Worm (Caenorhabditis elegans) whole organism, mixed stage, embryonic: Measurements from ENCODE around the gene F37A4.6.
A peak's percentile ranks its signal among the peaks of the same experiment; 100 is the strongest.

Experiments used
- M03D4.4 ChIP-seq: sonication (generic microtip); optimal IDR thresholded peaks from 2 replicates; lab custom pipeline; 2017; ENCODE audit warnings: mild to moderate bottlenecking, missing genetic modification characterization, missing compliant biosample characterization
- bed-3 ChIP-seq: fragments of 200-800 bp; sonication (Bioruptor generic); optimal IDR thresholded peaks from 3 replicates; lab custom pipeline; 2018; ENCODE audit warnings: mild to moderate bottlenecking, missing genetic modification characterization, moderate library complexity, missing compliant biosample characterization
- blmp-1 ChIP-seq: fragments of 150-350 bp; optimal IDR thresholded peaks from 2 replicates; lab custom pipeline; 2014; ENCODE audit warnings: missing biosample characterization, missing genetic modification characterization
- ceh-39 ChIP-seq: fragments of 150-350 bp; optimal IDR thresholded peaks from 2 replicates; lab custom pipeline; 2014; ENCODE audit warnings: missing biosample characterization, missing genetic modification characterization
- ceh-43 ChIP-seq: fragments of 200-800 bp; sonication (Bioruptor generic); optimal IDR thresholded peaks from 2 replicates; lab custom pipeline; 2018; ENCODE audit warnings: mild to moderate bottlenecking, missing genetic modification characterization, moderate library complexity, missing compliant biosample characterization
- drap-1 ChIP-seq: fragments of 200-800 bp; sonication (Bioruptor generic); optimal IDR thresholded peaks from 3 replicates; lab custom pipeline; 2018; ENCODE audit warnings: mild to moderate bottlenecking, missing genetic modification characterization, missing compliant biosample characterization
- elt-1 ChIP-seq: sonication (generic microtip); optimal IDR thresholded peaks from 2 replicates; lab custom pipeline; 2017; ENCODE audit warnings: missing genetic modification characterization, mild to moderate bottlenecking, missing compliant biosample characterization, antibody characterized with exemption, moderate library complexity, borderline replicate concordance; ENCODE audit not compliant: insufficient read depth
- elt-3 ChIP-seq: fragments of 150-350 bp; optimal IDR thresholded peaks from 2 replicates; lab custom pipeline; 2014; ENCODE audit warnings: missing biosample characterization, missing genetic modification characterization
- ham-2 ChIP-seq: fragments of 200-800 bp; sonication (Bioruptor generic); optimal IDR thresholded peaks from 2 replicates; lab custom pipeline; 2018; ENCODE audit warnings: mild to moderate bottlenecking, missing genetic modification characterization, missing compliant biosample characterization
- hlh-1 ChIP-seq: fragments of 150-350 bp; optimal IDR thresholded peaks from 2 replicates; lab custom pipeline; 2014; ENCODE audit warnings: missing biosample characterization, missing genetic modification reagents, missing genetic modification characterization
- lin-13 ChIP-seq: fragments of 150-350 bp; optimal IDR thresholded peaks from 2 replicates; lab custom pipeline; 2014; ENCODE audit warnings: missing biosample characterization, missing genetic modification characterization
- lin-32 ChIP-seq: fragments of 200-800 bp; sonication (Bioruptor generic); optimal IDR thresholded peaks from 2 replicates; lab custom pipeline; 2018; ENCODE audit warnings: mild to moderate bottlenecking, missing genetic modification characterization, missing compliant biosample characterization
- lsy-2 ChIP-seq: fragments of 150-350 bp; optimal IDR thresholded peaks from 2 replicates; lab custom pipeline; 2014; ENCODE audit warnings: missing biosample characterization, missing genetic modification characterization
- nhr-12 ChIP-seq: fragments of 150-350 bp; optimal IDR thresholded peaks from 2 replicates; lab custom pipeline; 2014; ENCODE audit warnings: missing biosample characterization, missing genetic modification characterization
- nhr-2 ChIP-seq: fragments of 150-350 bp; optimal IDR thresholded peaks from 2 replicates; lab custom pipeline; 2014; ENCODE audit warnings: missing biosample characterization, missing genetic modification characterization
- nhr-237 ChIP-seq: fragments of 150-350 bp; optimal IDR thresholded peaks from 2 replicates; lab custom pipeline; 2014; ENCODE audit warnings: missing biosample characterization, missing genetic modification characterization
- nhr-28 ChIP-seq: fragments of 150-350 bp; optimal IDR thresholded peaks from 2 replicates; lab custom pipeline; 2014; ENCODE audit warnings: missing biosample characterization, missing genetic modification characterization
- nhr-76 ChIP-seq: sonication (generic microtip); optimal IDR thresholded peaks from 2 replicates; lab custom pipeline; 2017; ENCODE audit warnings: missing biosample characterization, missing genetic modification characterization
- snpc-4 ChIP-seq: fragments of 150-350 bp; optimal IDR thresholded peaks from 2 replicates; lab custom pipeline; 2014; ENCODE audit warnings: missing biosample characterization, missing genetic modification characterization
- sptf-1 ChIP-seq: sonication (generic microtip); optimal IDR thresholded peaks from 2 replicates; lab custom pipeline; 2017; ENCODE audit warnings: mild to moderate bottlenecking, missing genetic modification characterization, moderate library complexity, missing compliant biosample characterization
- tbx-8 ChIP-seq: fragments of 200-800 bp; sonication (Bioruptor generic); optimal IDR thresholded peaks from 2 replicates; lab custom pipeline; 2018; ENCODE audit warnings: mild to moderate bottlenecking, missing genetic modification characterization, moderate library complexity, missing compliant biosample characterization
- unc-120 ChIP-seq: sonication (generic microtip); optimal IDR thresholded peaks from 2 replicates; lab custom pipeline; 2017; ENCODE audit warnings: missing genetic modification characterization, missing compliant biosample characterization; ENCODE audit not compliant: poor library complexity, severe bottlenecking
- unc-39 ChIP-seq: fragments of 150-350 bp; optimal IDR thresholded peaks from 2 replicates; lab custom pipeline; 2014; ENCODE audit warnings: missing biosample characterization, missing genetic modification characterization
- unc-62 ChIP-seq: fragments of 150-350 bp; optimal IDR thresholded peaks from 2 replicates; lab custom pipeline; 2014; ENCODE audit warnings: missing biosample characterization, missing genetic modification reagents, missing genetic modification characterization
- zip-8 ChIP-seq: fragments of 150-350 bp; optimal IDR thresholded peaks from 2 replicates; lab custom pipeline; 2014; ENCODE audit warnings: missing biosample characterization, missing genetic modification characterization
- ztf-11 ChIP-seq: fragments of 150-350 bp; optimal IDR thresholded peaks from 2 replicates; lab custom pipeline; 2014; ENCODE audit warnings: missing biosample characterization, missing genetic modification characterization

F37A4.6 gene

ce11 chrIII:6734420-6734819 is 28.8 kb downstream of the F37A4.6 start, which contains the start of gene Y102E9.3:
Gene Y102E9.3, minus strand, starts transcription at chrIII:6734520.
- no peak for TF ChIP-seq blmp-1 (tag; lab: Kevin White, UChicago)
- no peak for TF ChIP-seq elt-1 (tag; lab: Kevin White, UChicago)
- no peak for TF ChIP-seq snpc-4
- no peak for TF ChIP-seq drap-1 (GFP tag; lab: Kevin White, UChicago)
- no peak for TF ChIP-seq nhr-2 (tag; lab: Kevin White, UChicago)
- TF ChIP-seq ceh-39 (tag; lab: Kevin White, UChicago), result no peak
- no peak for TF ChIP-seq zip-8 (tag; lab: Kevin White, UChicago)
- TF ChIP-seq unc-120 (tag; lab: Kevin White, UChicago), result no peak
- no peak for TF ChIP-seq nhr-12
- TF ChIP-seq sptf-1 (tag; lab: Kevin White, UChicago), result no peak

- no peak for TF ChIP-seq ztf-11 (tag; lab: Kevin White, UChicago)
These were observed 31.0 kb downstream of the F37A4.6 start, which contains the start of gene Y102E9.6 for ce11 chrIII:6736566-6736965. Gene Y102E9.6, minus strand, starts transcription at chrIII:6736666.

- TF ChIP-seq unc-62 (GFP tag; lab: Kevin White, UChicago) (no peak), nhr-237 (tag; lab: Kevin White, UChicago) (no peak)
These were observed 31.4 kb downstream of the F37A4.6 start, which contains the start of gene K07E12.2 for ce11 chrIII:6736971-6737370. Gene K07E12.2, plus strand, starts transcription at chrIII:6737271.

- TF ChIP-seq sptf-1 (tag; lab: Kevin White, UChicago) (no peak), tbx-8 (no peak), lin-32 (GFP tag; lab: Kevin White, UChicago) (no peak)
- TF ChIP-seq, all 35 proteins: peak for 0
These were observed 34.5 kb downstream of the F37A4.6 start for ce11 chrIII:6740072-6740471.

ce11 chrIII:6742597-6742996 is 37.0 kb downstream of the F37A4.6 start:
- TF ChIP-seq lin-13 (tag; lab: Kevin White, UChicago) (no peak), ceh-39 (tag; lab: Kevin White, UChicago) (no peak), nhr-237 (tag; lab: Kevin White, UChicago) (no peak), unc-120 (tag; lab: Kevin White, UChicago) (peak; percentile 61), snpc-4 (no peak), lsy-2 (no peak), unc-62 (GFP tag; lab: Kevin White, UChicago) (peak; percentile 76), ham-2 (no peak), elt-3 (tag; lab: Kevin White, UChicago) (no peak), hlh-1 (tag; lab: Kevin White, UChicago) (peak; percentile 41), bed-3 (GFP tag; lab: Kevin White, UChicago) (no peak), unc-39 (tag; lab: Kevin White, UChicago) (no peak)

- no peak for TF ChIP-seq nhr-28
- TF ChIP-seq zip-8 (tag; lab: Kevin White, UChicago), result peak; percentile 21
- TF ChIP-seq, all 35 proteins: peak for 1
These were observed 40.4 kb downstream of the F37A4.6 start, which contains the start of gene dig-1 for ce11 chrIII:6746008-6746407. Gene dig-1, plus strand, starts transcription at chrIII:6746308.

- TF ChIP-seq M03D4.4 (no peak), ceh-43 (no peak), snpc-4 (no peak)
These were observed 41.1 kb downstream of the F37A4.6 start for ce11 chrIII:6746668-6747067.

ce11 chrIII:6752612-6753011 is 47.0 kb downstream of the F37A4.6 start:
- TF ChIP-seq ham-2 (no peak), nhr-12 (no peak), nhr-76 (tag; lab: Kevin White, UChicago) (no peak), snpc-4 (no peak), ztf-11 (tag; lab: Kevin White, UChicago) (no peak), tbx-8 (no peak)
